Fruit fly (Drosophila melanogaster) whole organism, embryonic: Measurements from ENCODE around the gene CG14400.
A peak's percentile ranks its signal among the peaks of the same experiment; 100 is the strongest.

Source experiments
- CG10267 ChIP-seq: fragments of 200-800 bp; sonication (Bioruptor generic); optimal IDR thresholded peaks from 2 replicates; lab custom pipeline; 2018; ENCODE audit warnings: missing biosample characterization, mild to moderate bottlenecking, missing genetic modification characterization, moderate library complexity
- CG11560 ChIP-seq: fragments of 200-800 bp; sonication (Bioruptor generic); IDR thresholded peaks from 3 replicates; pipeline ENCODE4 v1.3.6; 2022; ENCODE audit warnings: missing biosample characterization, missing genetic modification characterization
- CG11696 ChIP-seq: fragments of 200-800 bp; sonication (Bioruptor generic); IDR thresholded peaks from 2 replicates; pipeline ENCODE4 v1.3.6; 2022; ENCODE audit warnings: missing biosample characterization, missing genetic modification characterization
- CG12155 ChIP-seq: fragments of 200-800 bp; sonication (Bioruptor generic); optimal IDR thresholded peaks from 3 replicates; lab custom pipeline; 2016; ENCODE audit warnings: missing biosample characterization, missing genetic modification characterization
- CG12769 ChIP-seq: fragments of 200-800 bp; sonication (Bioruptor generic); optimal IDR thresholded peaks from 2 replicates; lab custom pipeline; 2019; ENCODE audit warnings: missing biosample characterization, mild to moderate bottlenecking, missing genetic modification characterization, moderate library complexity
- CG12942 ChIP-seq: fragments of 200-800 bp; sonication (Bioruptor generic); optimal IDR thresholded peaks from 3 replicates; lab custom pipeline; 2016; ENCODE audit warnings: missing biosample characterization, missing genetic modification characterization
- CG14710 ChIP-seq: fragments of 200-800 bp; sonication (Bioruptor generic); optimal IDR thresholded peaks from 3 replicates; lab custom pipeline; 2019; ENCODE audit warnings: missing biosample characterization, mild to moderate bottlenecking, missing genetic modification characterization, moderate library complexity
- CG14860 ChIP-seq: fragments of 200-800 bp; sonication (Bioruptor generic); IDR thresholded peaks from 3 replicates; pipeline ENCODE4 v1.3.6; 2022; ENCODE audit warnings: missing biosample characterization, missing genetic modification characterization; ENCODE audit not compliant: partially characterized antibody
- CG15601 ChIP-seq: fragments of 200-800 bp; sonication (Bioruptor generic); optimal IDR thresholded peaks from 3 replicates; lab custom pipeline; 2019; ENCODE audit warnings: missing biosample characterization, mild to moderate bottlenecking, missing genetic modification characterization, moderate library complexity
- CG16815 ChIP-seq: fragments of 200-800 bp; sonication (Bioruptor generic); optimal IDR thresholded peaks from 3 replicates; lab custom pipeline; 2017; ENCODE audit warnings: missing biosample characterization, mild to moderate bottlenecking, missing genetic modification characterization
- CG1792 ChIP-seq: fragments of 200-800 bp; sonication (Bioruptor generic); optimal IDR thresholded peaks from 2 replicates; lab custom pipeline; 2016; ENCODE audit warnings: missing biosample characterization, missing genetic modification characterization
- CG2199 ChIP-seq: fragments of 200-800 bp; sonication (Bioruptor generic); IDR thresholded peaks from 3 replicates; pipeline ENCODE4 v1.3.6; 2022; ENCODE audit warnings: missing biosample characterization, missing genetic modification characterization
- CG2678 ChIP-seq: fragments of 200-800 bp; sonication (Bioruptor generic); optimal IDR thresholded peaks from 3 replicates; lab custom pipeline; 2019; ENCODE audit warnings: missing biosample characterization, mild to moderate bottlenecking, missing genetic modification characterization, moderate library complexity
- CG2712 ChIP-seq: fragments of 200-800 bp; optimal IDR thresholded peaks from 3 replicates; lab custom pipeline; 2019; ENCODE audit warnings: missing biosample characterization, mild to moderate bottlenecking, missing genetic modification characterization, moderate library complexity
- CG31365 ChIP-seq: fragments of 200-800 bp; sonication (Bioruptor generic); optimal IDR thresholded peaks from 2 replicates; lab custom pipeline; 2018; ENCODE audit warnings: missing biosample characterization, mild to moderate bottlenecking, missing genetic modification characterization
- CG3281 ChIP-seq: fragments of 200-800 bp; sonication (Bioruptor generic); optimal IDR thresholded peaks from 3 replicates; lab custom pipeline; 2017; ENCODE audit warnings: missing biosample characterization, mild to moderate bottlenecking, missing genetic modification characterization
- CG34224 ChIP-seq: fragments of 200-800 bp; sonication (Bioruptor generic); IDR thresholded peaks from 3 replicates; pipeline ENCODE4 v1.3.6; 2022; ENCODE audit warnings: missing biosample characterization, missing genetic modification characterization; ENCODE audit not compliant: partially characterized antibody
- CG4820 ChIP-seq: fragments of 200-800 bp; sonication (Bioruptor generic); optimal IDR thresholded peaks from 3 replicates; lab custom pipeline; 2016; ENCODE audit warnings: missing biosample characterization, missing genetic modification characterization
- CG8388 ChIP-seq: fragments of 200-800 bp; sonication (Bioruptor generic); optimal IDR thresholded peaks from 2 replicates; lab custom pipeline; 2019; ENCODE audit warnings: missing biosample characterization, mild to moderate bottlenecking, missing genetic modification characterization, moderate library complexity
- CG8944 ChIP-seq: fragments of 200-800 bp; sonication (Bioruptor generic); optimal IDR thresholded peaks from 3 replicates; lab custom pipeline; 2016; ENCODE audit warnings: missing biosample characterization, missing genetic modification characterization
- CG9932 ChIP-seq: fragments of 200-800 bp; sonication (Bioruptor generic); IDR thresholded peaks from 2 replicates; pipeline ENCODE4 v1.3.6; 2022; ENCODE audit warnings: missing biosample characterization, missing genetic modification characterization
- CoRest ChIP-seq: fragments of 200-800 bp; sonication (Bioruptor generic); optimal IDR thresholded peaks from 3 replicates; lab custom pipeline; 2018; ENCODE audit warnings: missing biosample characterization, mild to moderate bottlenecking, missing genetic modification characterization, moderate library complexity
- Dad ChIP-seq: fragments of 200-800 bp; sonication (Bioruptor generic); optimal IDR thresholded peaks from 3 replicates; lab custom pipeline; 2016; ENCODE audit warnings: missing biosample characterization, missing genetic modification characterization
- Gug ChIP-seq: fragments of 200-800 bp; sonication (Bioruptor generic); IDR thresholded peaks from 4 replicates; pipeline ENCODE4 v1.3.6; 2022; ENCODE audit warnings: missing biosample characterization, missing genetic modification characterization
- HHEX ChIP-seq: fragments of 200-800 bp; sonication (Bioruptor generic); optimal IDR thresholded peaks from 3 replicates; lab custom pipeline; 2017; ENCODE audit warnings: missing biosample characterization, mild to moderate bottlenecking, missing genetic modification characterization, missing genetic modification reagents
- Hmx ChIP-seq: fragments of 200-800 bp; sonication (Bioruptor generic); optimal IDR thresholded peaks from 2 replicates; lab custom pipeline; 2016; ENCODE audit warnings: missing biosample characterization, missing genetic modification characterization
- Kr ChIP-seq: fragments of 200-800 bp; sonication (Bioruptor generic); optimal IDR thresholded peaks from 2 replicates; lab custom pipeline; 2017; ENCODE audit warnings: missing biosample characterization, mild to moderate bottlenecking, missing genetic modification characterization
- Med ChIP-seq: fragments of 200-800 bp; sonication (Bioruptor generic); peaks from one replicate; lab custom pipeline; 2016; ENCODE audit warnings: missing biosample characterization, missing genetic modification characterization, mild to moderate bottlenecking, inconsistent platforms, moderate library complexity
- Mes4 ChIP-seq: fragments of 200-800 bp; sonication (Bioruptor generic); optimal IDR thresholded peaks from 2 replicates; lab custom pipeline; 2016; ENCODE audit warnings: missing biosample characterization, missing genetic modification characterization
- NfI ChIP-seq: fragments of 200-800 bp; sonication (Bioruptor generic); optimal IDR thresholded peaks from 3 replicates; lab custom pipeline; 2018; ENCODE audit warnings: missing biosample characterization, mild to moderate bottlenecking, missing genetic modification characterization, moderate library complexity
- Ptx1 ChIP-seq: fragments of 200-800 bp; sonication (Bioruptor generic); IDR thresholded peaks from 2 replicates; pipeline ENCODE4 v1.3.6; 2022; ENCODE audit warnings: missing biosample characterization, missing genetic modification characterization
- Rfx ChIP-seq: fragments of 200-800 bp; sonication (Bioruptor generic); IDR thresholded peaks from 2 replicates; pipeline ENCODE4 v1.3.6; 2022; ENCODE audit warnings: missing biosample characterization, missing genetic modification characterization
- ap ChIP-seq: fragments of 200-800 bp; sonication (Bioruptor generic); IDR thresholded peaks from 2 replicates; pipeline ENCODE4 v1.3.6; 2022; ENCODE audit warnings: missing biosample characterization, missing genetic modification characterization
- ase ChIP-seq: fragments of 200-800 bp; sonication (Bioruptor generic); IDR thresholded peaks from 3 replicates; pipeline ENCODE4 v1.3.6; 2022; ENCODE audit warnings: missing biosample characterization, missing genetic modification characterization
- az2 ChIP-seq: fragments of 200-800 bp; sonication (Bioruptor generic); optimal IDR thresholded peaks from 3 replicates; lab custom pipeline; 2016; ENCODE audit warnings: missing biosample characterization, missing genetic modification characterization
- bcd ChIP-seq: fragments of 200-800 bp; sonication (Bioruptor generic); optimal IDR thresholded peaks from 2 replicates; lab custom pipeline; 2017; ENCODE audit warnings: missing biosample characterization, mild to moderate bottlenecking, missing genetic modification characterization
- caup ChIP-seq: fragments of 200-800 bp; sonication (Bioruptor generic); optimal IDR thresholded peaks from 3 replicates; lab custom pipeline; 2017; ENCODE audit warnings: missing biosample characterization, mild to moderate bottlenecking, missing genetic modification characterization, moderate library complexity; ENCODE audit not compliant: severe bottlenecking
- chm ChIP-seq: fragments of 200-800 bp; sonication (Bioruptor generic); IDR thresholded peaks from 2 replicates; pipeline ENCODE4 v1.3.6; 2022; ENCODE audit warnings: missing biosample characterization, missing genetic modification characterization
- dan ChIP-seq: fragments of 200-800 bp; sonication (Bioruptor generic); IDR thresholded peaks from 2 replicates; pipeline ENCODE4 v1.3.6; 2022; ENCODE audit warnings: missing biosample characterization, missing genetic modification characterization
- danr ChIP-seq: fragments of 200-800 bp; sonication (Bioruptor generic); IDR thresholded peaks from 2 replicates; pipeline ENCODE4 v1.3.6; 2022; ENCODE audit warnings: missing biosample characterization, missing genetic modification characterization
- dm ChIP-seq: fragments of 200-800 bp; sonication (Bioruptor generic); optimal IDR thresholded peaks from 3 replicates; lab custom pipeline; 2016; ENCODE audit warnings: missing biosample characterization, missing genetic modification characterization
- fd102C ChIP-seq: fragments of 200-800 bp; sonication (Bioruptor generic); optimal IDR thresholded peaks from 2 replicates; lab custom pipeline; 2018; ENCODE audit warnings: missing biosample characterization, mild to moderate bottlenecking, missing genetic modification characterization, moderate library complexity
- fd64A ChIP-seq: fragments of 200-800 bp; sonication (Bioruptor generic); optimal IDR thresholded peaks from 3 replicates; lab custom pipeline; 2018; ENCODE audit warnings: missing biosample characterization, mild to moderate bottlenecking, missing genetic modification characterization
- gfzf ChIP-seq: fragments of 200-800 bp; sonication (Bioruptor generic); optimal IDR thresholded peaks from 2 replicates; lab custom pipeline; 2016; ENCODE audit warnings: missing biosample characterization, mild to moderate bottlenecking, missing genetic modification characterization, moderate library complexity
- gsb-n ChIP-seq: fragments of 200-800 bp; sonication (Bioruptor generic); optimal IDR thresholded peaks from 3 replicates; lab custom pipeline; 2018; ENCODE audit warnings: missing biosample characterization, mild to moderate bottlenecking, missing genetic modification characterization
- insv ChIP-seq, 2 experiments: fragments of 200-800 bp; sonication (Bioruptor generic); optimal IDR thresholded peaks; 3 replicates each; lab custom pipeline; 2016 to 2018; ENCODE audit warnings: missing biosample characterization in 2 of 2, missing genetic modification characterization in 2 of 2
- nerfin-1 ChIP-seq: fragments of 200-800 bp; sonication (Bioruptor generic); optimal IDR thresholded peaks from 3 replicates; lab custom pipeline; 2019; ENCODE audit warnings: missing biosample characterization, mild to moderate bottlenecking, missing genetic modification characterization, moderate library complexity
- run ChIP-seq: fragments of 200-800 bp; sonication (Bioruptor generic); optimal IDR thresholded peaks from 3 replicates; lab custom pipeline; 2018; ENCODE audit warnings: missing biosample characterization, mild to moderate bottlenecking, missing genetic modification characterization
- tna ChIP-seq: fragments of 200-800 bp; sonication (Bioruptor generic); IDR thresholded peaks from 2 replicates; pipeline ENCODE4 v1.3.6; 2022; ENCODE audit warnings: missing biosample characterization, missing genetic modification characterization; ENCODE audit not compliant: partially characterized antibody
- unpg ChIP-seq: fragments of 200-800 bp; sonication (Bioruptor generic); optimal IDR thresholded peaks from 3 replicates; lab custom pipeline; 2018; ENCODE audit warnings: missing biosample characterization, mild to moderate bottlenecking, missing genetic modification characterization, moderate library complexity
- vvl ChIP-seq: fragments of 200-800 bp; sonication (Bioruptor generic); IDR thresholded peaks from 2 replicates; pipeline ENCODE4 v1.3.6; 2022; ENCODE audit warnings: missing biosample characterization, missing genetic modification characterization

CG14400 gene

DNA sequence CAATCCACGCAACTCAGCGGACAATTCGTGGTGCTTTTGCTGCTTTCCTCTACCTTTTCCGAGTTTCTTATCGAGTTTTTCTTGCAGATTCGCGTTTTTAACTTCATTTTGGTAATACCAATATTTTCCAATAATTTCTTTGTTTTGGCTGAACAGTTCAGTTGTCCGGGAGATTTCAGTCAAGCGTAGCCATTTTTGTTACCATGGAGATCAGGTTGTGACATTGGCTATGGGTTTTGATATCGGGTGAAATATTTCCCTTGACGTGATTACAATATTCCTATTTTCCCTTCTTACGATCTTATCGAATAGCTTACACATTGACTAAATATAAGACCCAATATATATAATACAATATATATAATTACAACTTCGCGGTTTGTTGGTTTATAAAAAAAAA is 22.2 kb downstream of the CG14400 start, which contains the start of gene Oseg5 (continued):
- 0 out of 2 replicates have a peak, but pooled peaks have one; percentile 20 for TF ChIP-seq vvl
- TF ChIP-seq CG8388 (GFP tag; lab: Kevin White, UChicago), result no peak
- no peak for TF ChIP-seq CG31365 (tag; lab: Kevin White, UChicago)
- no peak for TF ChIP-seq CG4820 (GFP tag; lab: Kevin White, UChicago)
- TF ChIP-seq Ptx1, result no peak
- TF ChIP-seq CG15601 (tag; lab: Kevin White, UChicago), result peak; percentile 67
- TF ChIP-seq fd102C (GFP tag; lab: Kevin White, UChicago), result no peak
- no peak for TF ChIP-seq Mes4 (GFP tag; lab: Kevin White, UChicago)
- peak; percentile 47 for TF ChIP-seq gfzf (GFP tag; lab: Kevin White, UChicago)
- TF ChIP-seq ase (GFP tag; lab: Robert Waterston, UW), result no peak
- no peak for TF ChIP-seq Gug (GFP tag; lab: Robert Waterston, UW)
- no peak for TF ChIP-seq bcd (GFP tag; lab: Kevin White, UChicago)
- no peak for TF ChIP-seq Hmx
- TF ChIP-seq az2 (GFP tag; lab: Kevin White, UChicago), result no peak
- TF ChIP-seq run, result no peak
- no peak for TF ChIP-seq CG12769 (tag; lab: Kevin White, UChicago)
- peak; percentile 18 for TF ChIP-seq Med (GFP tag; lab: Kevin White, UChicago)
- TF ChIP-seq CoRest (tag; lab: Kevin White, UChicago), result no peak
- TF ChIP-seq CG1792, result no peak
- no peak for TF ChIP-seq CG14860 (GFP tag; lab: Robert Waterston, UW)
- TF ChIP-seq CG2712 (tag; lab: Kevin White, UChicago), result no peak
- TF ChIP-seq unpg (GFP tag; lab: Kevin White, UChicago), result no peak
- no peak for TF ChIP-seq danr (GFP tag; lab: Robert Waterston, UW)
- TF ChIP-seq insv (GFP tag; optimal IDR thresholded peaks at IDR 0.05; lab: Kevin White, UChicago), result no peak
- no peak for TF ChIP-seq chm
- no peak for TF ChIP-seq NfI (GFP tag; lab: Kevin White, UChicago)
- no peak for TF ChIP-seq dm (GFP tag; lab: Kevin White, UChicago)
- no peak for TF ChIP-seq CG10267 (tag; lab: Kevin White, UChicago)
- no peak for TF ChIP-seq dan (GFP tag; lab: Robert Waterston, UW)
- TF ChIP-seq CG2199 (GFP tag; lab: Robert Waterston, UW), result 0 out of 3 replicates have a peak, but pooled peaks have one; percentile 51
- no peak for TF ChIP-seq nerfin-1 (tag; lab: Kevin White, UChicago)
- TF ChIP-seq tna (GFP tag; lab: Robert Waterston, UW), result no peak
- no peak for TF ChIP-seq CG3281 (GFP tag; lab: Kevin White, UChicago)
- no peak for TF ChIP-seq CG12942 (GFP tag; lab: Kevin White, UChicago)
- no peak for TF ChIP-seq CG12155 (GFP tag; lab: Kevin White, UChicago)
- no peak for TF ChIP-seq CG16815 (GFP tag; lab: Kevin White, UChicago)
- TF ChIP-seq CG8944, result no peak
- no peak for TF ChIP-seq CG9932
- no peak for TF ChIP-seq fd64A (GFP tag; lab: Kevin White, UChicago)
- TF ChIP-seq CG2678 (tag; lab: Kevin White, UChicago), result no peak
- peak; percentile 96 for TF ChIP-seq Rfx (GFP tag; lab: Robert Waterston, UW)
- no peak for TF ChIP-seq gsb-n (tag; lab: Kevin White, UChicago)
- no peak for TF ChIP-seq CG34224 (GFP tag; lab: Robert Waterston, UW)
- no peak for TF ChIP-seq caup (GFP tag; lab: Kevin White, UChicago)
- TF ChIP-seq HHEX (GFP tag; lab: Kevin White, UChicago), result no peak
- no peak for TF ChIP-seq CG14710 (tag; lab: Kevin White, UChicago)
- TF ChIP-seq ap (GFP tag; lab: Robert Waterston, UW), result no peak
- TF ChIP-seq CG11696, result no peak
- no peak for TF ChIP-seq Dad (GFP tag; lab: Kevin White, UChicago)
- TF ChIP-seq Kr (GFP tag; lab: Kevin White, UChicago), result no peak
- TF ChIP-seq CG11560 (tag; lab: Robert Waterston, UW), result no peak
